Worm (Caenorhabditis elegans) whole organism, early embryonic: ENCODE results near the gene git-1.
A peak's percentile ranks its signal among the peaks of the same experiment; 100 is the strongest.

Source experiments
- B0310.2 ChIP-seq: sonication (generic microtip); optimal IDR thresholded peaks from 2 replicates; lab custom pipeline; 2016; ENCODE audit warnings: mild to moderate bottlenecking, missing genetic modification characterization, missing compliant biosample characterization
- F13C5.2 ChIP-seq: sonication (generic microtip); optimal IDR thresholded peaks from 2 replicates; lab custom pipeline; 2017; ENCODE audit warnings: mild to moderate bottlenecking, missing genetic modification characterization, inconsistent platforms, missing compliant biosample characterization
- aly-1 ChIP-seq: sonication (generic microtip); optimal IDR thresholded peaks from 2 replicates; lab custom pipeline; 2016; ENCODE audit warnings: missing genetic modification characterization, missing compliant biosample characterization
- ama-1 ChIP-seq: fragments of 150-350 bp; optimal IDR thresholded peaks from 2 replicates; lab custom pipeline; 2014
- ceh-13 ChIP-seq: fragments of 200-800 bp; sonication (Bioruptor generic); optimal IDR thresholded peaks from 2 replicates; lab custom pipeline; 2018; ENCODE audit warnings: mild to moderate bottlenecking, missing genetic modification characterization, missing compliant biosample characterization
- ceh-36 ChIP-seq: sonication (generic microtip); optimal IDR thresholded peaks from 2 replicates; lab custom pipeline; 2016; ENCODE audit warnings: missing genetic modification characterization, inconsistent platforms, missing compliant biosample characterization
- ets-7 ChIP-seq: sonication (generic microtip); optimal IDR thresholded peaks from 2 replicates; lab custom pipeline; 2016; ENCODE audit warnings: missing genotype, missing genetic modification characterization, missing compliant biosample characterization
- flt-1 ChIP-seq: fragments of 200-800 bp; sonication (Bioruptor generic); IDR thresholded peaks from 2 replicates; pipeline ENCODE4 v1.3.6; 2022; ENCODE audit warnings: missing genetic modification characterization, missing compliant biosample characterization
- hmbx-1 ChIP-seq: sonication (generic microtip); optimal IDR thresholded peaks from 2 replicates; lab custom pipeline; 2016; ENCODE audit warnings: mild to moderate bottlenecking, missing genetic modification characterization, missing compliant biosample characterization
- hmg-4 ChIP-seq: fragments of 200-800 bp; sonication (Bioruptor generic); optimal IDR thresholded peaks from 2 replicates; lab custom pipeline; 2018; ENCODE audit warnings: mild to moderate bottlenecking, missing genetic modification characterization, missing compliant biosample characterization
- hnd-1 ChIP-seq: sonication (generic microtip); optimal IDR thresholded peaks from 2 replicates; lab custom pipeline; 2016; ENCODE audit warnings: missing genetic modification characterization, missing compliant biosample characterization
- pes-1 ChIP-seq: fragments of 200-800 bp; sonication (Bioruptor generic); IDR thresholded peaks from 2 replicates; pipeline ENCODE4 v1.3.6; 2022; ENCODE audit warnings: missing genetic modification reagents, missing genetic modification characterization, missing compliant biosample characterization
- scrt-1 ChIP-seq: fragments of 200-800 bp; sonication (Bioruptor generic); IDR thresholded peaks from 2 replicates; pipeline ENCODE4 v1.3.6; 2022; ENCODE audit warnings: missing genetic modification characterization, missing compliant biosample characterization
- sea-1 ChIP-seq: fragments of 200-800 bp; sonication (Bioruptor generic); conservative IDR thresholded peaks from 2 replicates; pipeline ENCODE4 v1.3.6; 2022; ENCODE audit warnings: missing genetic modification characterization, missing compliant biosample characterization
- tbx-11 ChIP-seq: fragments of 200-800 bp; sonication (Bioruptor generic); IDR thresholded peaks from 2 replicates; pipeline ENCODE4 v1.3.6; 2022; ENCODE audit warnings: missing genetic modification characterization, missing compliant biosample characterization
- tbx-37 ChIP-seq: fragments of 200-800 bp; sonication (Bioruptor generic); conservative IDR thresholded peaks from 2 replicates; pipeline ENCODE4 v1.3.6; 2022; ENCODE audit warnings: missing genetic modification reagents, missing genetic modification characterization, missing compliant biosample characterization
- tra-4 ChIP-seq: sonication (generic microtip); optimal IDR thresholded peaks from 2 replicates; lab custom pipeline; 2017; ENCODE audit warnings: missing genetic modification characterization, missing compliant biosample characterization

The git-1 gene

DNA sequence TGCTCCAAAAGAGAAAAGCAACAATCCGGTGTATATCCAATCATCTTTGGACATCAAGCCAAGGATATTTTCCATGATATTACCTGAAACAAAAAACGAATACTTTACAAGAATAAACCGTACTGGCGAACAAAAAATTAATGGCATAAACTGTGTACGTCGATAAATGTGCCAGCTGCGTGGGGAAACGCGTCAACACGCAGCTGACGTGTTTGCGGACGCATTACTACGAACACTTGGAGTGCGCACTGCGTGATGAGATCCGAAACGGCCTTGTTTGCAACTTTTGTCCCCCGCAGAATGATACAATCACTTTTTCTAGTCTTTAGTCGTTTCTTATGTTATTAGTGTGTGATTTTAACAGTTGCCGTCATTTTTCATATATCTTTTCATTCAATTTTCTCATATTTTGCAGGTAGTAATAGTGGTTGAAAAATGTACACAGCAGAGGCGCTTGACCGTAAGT is at the start of gene git-1, which contains the start of gene mboa-7:
git-1 (plus strand) TSS at position 416 of the 466 bp plus-strand sequence.
mboa-7 (minus strand) TSS at position 83 of the 466 bp plus-strand sequence.
- TF ChIP-seq flt-1, result no peak; the same call in 1 of the 2 replicates
- TF ChIP-seq tbx-37 (GFP tag; lab: Robert Waterston, UW), result no peak
- no peak for TF ChIP-seq ets-7 (tag; lab: Kevin White, UChicago)
- TF ChIP-seq tbx-11 (GFP tag; lab: Robert Waterston, UW), result 0 out of 2 replicates have a peak, but pooled peaks have one; percentile 19
- TF ChIP-seq B0310.2 (tag; lab: Kevin White, UChicago), result no peak
- no peak for TF ChIP-seq ceh-36 (tag; lab: Kevin White, UChicago)
- TF ChIP-seq F13C5.2 (tag; lab: Kevin White, UChicago), result peak; percentile 45
- TF ChIP-seq sea-1, result no peak
- TF ChIP-seq scrt-1 (GFP tag; lab: Robert Waterston, UW), result 0 out of 2 replicates have a peak, but pooled peaks have one; percentile 34
- TF ChIP-seq aly-1 (tag; lab: Kevin White, UChicago), result no peak
- TF ChIP-seq hmbx-1 (tag; lab: Kevin White, UChicago), result no peak
- no peak for TF ChIP-seq tra-4 (tag; lab: Kevin White, UChicago)
- TF ChIP-seq hnd-1 (tag; lab: Kevin White, UChicago), result no peak
- TF ChIP-seq pes-1 (GFP tag; lab: Robert Waterston, UW), result no peak
- no peak for TF ChIP-seq ama-1
- no peak for TF ChIP-seq ceh-13 (GFP tag; lab: Kevin White, UChicago)
- TF ChIP-seq hmg-4 (GFP tag; lab: Kevin White, UChicago), result peak; percentile 49

DNA sequence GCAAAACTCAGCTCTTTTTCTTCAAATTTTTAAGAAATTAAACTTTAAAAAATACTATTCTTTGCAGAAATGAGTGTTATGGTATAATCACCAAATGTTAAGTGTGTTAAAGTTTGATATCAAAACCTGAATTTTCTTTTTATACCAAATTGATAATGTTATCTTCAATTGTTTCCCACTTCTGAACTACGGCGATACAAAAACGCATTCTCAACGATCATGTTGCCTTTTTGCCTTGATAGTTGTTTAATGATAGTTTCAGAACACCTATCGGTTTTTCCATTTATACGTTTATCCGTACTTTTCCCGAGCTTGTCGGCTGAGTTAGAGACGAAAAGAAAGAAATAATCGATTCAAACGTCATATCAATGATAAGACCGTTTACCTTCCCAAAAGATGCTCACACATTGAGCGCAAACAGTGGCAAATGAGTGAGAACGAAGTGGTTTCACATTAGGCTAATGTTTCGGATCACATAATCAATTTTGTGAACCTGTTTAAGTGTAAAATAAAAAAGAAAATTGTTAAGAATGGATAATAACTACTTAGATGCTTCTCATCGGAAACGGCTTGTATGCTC is 49.6 kb upstream of the git-1 start, which contains the start of gene elt-4:
elt-4 (plus strand) TSS at position 530 of the 580 bp plus-strand sequence.
- TF ChIP-seq hmg-4 (GFP tag; lab: Kevin White, UChicago) (no peak), hmbx-1 (tag; lab: Kevin White, UChicago) (no peak), scrt-1 (GFP tag; lab: Robert Waterston, UW) (no peak), B0310.2 (tag; lab: Kevin White, UChicago) (no peak)

DNA sequence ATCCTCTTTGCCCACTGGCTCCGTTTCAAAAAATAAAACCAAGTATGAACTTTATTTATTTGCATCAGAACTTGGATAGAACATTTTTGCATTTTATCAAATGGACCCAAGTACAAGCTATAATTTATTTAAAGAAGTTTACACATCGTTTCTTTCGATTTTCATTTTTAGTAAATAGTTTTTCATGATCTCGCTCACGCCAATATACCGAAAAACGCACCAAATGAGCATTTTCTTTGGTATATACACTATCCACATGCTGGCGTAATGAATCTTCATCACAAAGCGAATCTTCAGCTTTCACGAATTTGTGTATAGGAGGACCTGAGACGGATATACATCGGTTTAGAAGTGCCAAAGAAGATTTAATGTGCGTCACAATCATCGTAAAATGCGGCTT is 48.1 kb upstream of the git-1 start, which contains the start of gene C39B10.7:
C39B10.7 (plus strand) TSS at position 301 of the 400 bp plus-strand sequence.
- TF ChIP-seq sea-1 (no peak), tbx-11 (GFP tag; lab: Robert Waterston, UW) (no peak), flt-1 (no peak), ceh-13 (GFP tag; lab: Kevin White, UChicago) (no peak), ets-7 (tag; lab: Kevin White, UChicago) (no peak), pes-1 (GFP tag; lab: Robert Waterston, UW) (no peak), hnd-1 (tag; lab: Kevin White, UChicago) (no peak)

DNA sequence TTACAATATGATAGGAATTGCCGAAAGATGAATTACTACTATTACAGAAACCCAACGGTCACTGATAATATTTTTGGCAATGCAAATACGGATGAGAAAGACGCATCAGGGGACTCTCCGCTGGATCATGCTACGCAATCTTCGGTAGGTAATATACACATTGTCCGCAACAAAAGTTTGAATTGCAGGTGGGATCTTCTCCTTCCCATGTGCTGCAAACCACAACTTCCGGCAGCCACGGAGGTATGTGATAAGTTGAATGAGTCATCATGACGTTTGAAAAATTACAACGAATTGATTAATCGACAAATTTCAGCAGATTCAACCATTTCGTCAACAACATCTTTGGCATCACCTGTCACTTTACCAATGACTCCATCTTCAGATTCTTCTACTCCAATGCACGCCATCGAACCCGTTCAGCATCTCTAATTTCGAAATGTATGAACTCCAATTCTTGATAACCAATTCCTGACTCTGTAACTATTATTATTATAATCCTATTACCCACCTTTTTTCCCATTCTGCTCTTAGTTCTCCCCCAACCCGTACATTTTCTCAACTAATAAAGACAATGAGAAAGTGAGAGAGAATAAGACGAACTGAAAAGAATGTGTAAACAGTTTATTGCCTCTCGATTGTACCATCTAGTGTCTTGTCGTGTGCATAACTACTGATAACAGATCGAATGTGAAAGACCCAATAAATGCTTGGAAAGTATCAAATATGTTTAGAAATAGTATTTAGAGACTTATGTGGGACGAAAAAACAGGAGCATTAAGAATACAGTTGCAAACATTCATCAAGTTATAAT is 47.3 kb upstream of the git-1 start:
- TF ChIP-seq scrt-1 (GFP tag; lab: Robert Waterston, UW) (no peak), hmbx-1 (tag; lab: Kevin White, UChicago) (no peak), ama-1 (no peak), sea-1 (no peak), B0310.2 (tag; lab: Kevin White, UChicago) (no peak), hnd-1 (tag; lab: Kevin White, UChicago) (no peak), ceh-13 (GFP tag; lab: Kevin White, UChicago) (no peak), hmg-4 (GFP tag; lab: Kevin White, UChicago) (no peak), ceh-36 (tag; lab: Kevin White, UChicago) (no peak), tbx-11 (GFP tag; lab: Robert Waterston, UW) (no peak), ets-7 (tag; lab: Kevin White, UChicago) (no peak), F13C5.2 (tag; lab: Kevin White, UChicago) (no peak), pes-1 (GFP tag; lab: Robert Waterston, UW) (no peak), tra-4 (tag; lab: Kevin White, UChicago) (no peak), aly-1 (tag; lab: Kevin White, UChicago) (no peak)

DNA sequence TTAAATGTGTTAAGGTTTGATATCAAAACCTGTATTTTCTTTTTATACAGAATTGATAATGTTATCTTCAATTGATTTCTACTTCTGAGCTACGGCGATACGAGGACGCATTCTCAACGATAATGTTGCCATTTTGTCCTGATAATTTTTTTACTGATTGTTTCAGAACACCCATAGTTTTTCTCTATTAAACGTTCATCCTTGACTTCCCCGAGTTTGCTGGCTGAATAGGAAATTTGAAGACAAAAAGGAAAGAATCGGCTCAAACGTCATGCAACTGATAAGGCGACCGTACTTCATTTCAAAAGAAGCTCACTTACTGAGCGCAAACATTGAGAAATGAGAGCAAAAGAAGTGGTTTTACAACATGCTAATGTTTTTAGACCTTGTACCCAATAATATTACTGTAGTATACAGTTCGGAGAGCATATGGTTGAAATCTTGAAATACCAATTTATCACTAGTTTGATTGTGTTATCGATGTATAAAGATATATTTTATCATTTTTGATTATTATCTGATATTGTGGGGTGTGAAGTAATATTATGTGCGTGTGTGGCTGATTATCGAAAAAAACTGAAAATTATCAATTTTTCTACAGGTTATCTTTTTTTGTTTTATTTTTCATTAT is 45.5 kb upstream of the git-1 start:
- TF ChIP-seq ama-1 (no peak), pes-1 (GFP tag; lab: Robert Waterston, UW) (no peak), flt-1 (no peak), tbx-11 (GFP tag; lab: Robert Waterston, UW) (no peak), ceh-36 (tag; lab: Kevin White, UChicago) (no peak), tbx-37 (GFP tag; lab: Robert Waterston, UW) (no peak), hmg-4 (GFP tag; lab: Kevin White, UChicago) (no peak), F13C5.2 (tag; lab: Kevin White, UChicago) (no peak), B0310.2 (tag; lab: Kevin White, UChicago) (no peak)

DNA sequence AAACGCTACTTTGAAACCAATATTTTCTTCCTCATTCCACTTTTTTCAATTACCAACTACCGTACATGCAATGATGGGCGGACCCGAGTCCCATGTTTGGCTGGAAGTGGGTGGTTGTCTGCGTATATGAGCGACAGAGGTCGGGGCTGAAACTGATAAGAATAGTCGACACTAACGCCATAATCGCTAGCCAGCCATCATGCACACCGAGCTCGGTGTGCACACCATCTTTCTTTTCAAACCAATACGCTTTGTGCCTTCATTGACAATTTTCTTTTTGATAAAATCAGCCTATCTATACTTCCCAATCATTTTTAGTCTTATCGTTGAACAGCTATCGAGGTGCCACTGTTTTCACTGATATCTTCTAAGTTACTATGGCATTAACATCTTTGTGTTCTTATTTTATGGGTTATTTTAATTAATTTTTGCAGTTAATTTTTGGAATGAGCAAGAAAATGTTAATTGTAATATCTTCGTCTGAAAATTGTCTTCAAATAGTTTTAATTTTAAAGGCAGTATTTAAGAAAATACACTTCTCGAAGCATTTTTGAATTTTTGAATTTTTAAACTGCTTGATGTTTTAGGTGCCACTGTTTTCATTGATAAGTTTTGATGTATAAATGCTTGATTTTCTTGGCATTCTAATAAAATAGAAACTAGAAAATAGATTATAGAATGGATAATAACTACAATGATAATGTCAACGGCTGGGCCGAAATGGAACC is 44.0 kb upstream of the git-1 start, which contains the start of gene elt-2:
elt-2 (plus strand) TSS at position 678 of the 728 bp plus-strand sequence.
- TF ChIP-seq tbx-11 (GFP tag; lab: Robert Waterston, UW) (no peak), hmg-4 (GFP tag; lab: Kevin White, UChicago) (no peak), aly-1 (tag; lab: Kevin White, UChicago) (no peak), ets-7 (tag; lab: Kevin White, UChicago) (no peak), ama-1 (no peak)
